Worm (Caenorhabditis elegans): Measurements from ENCODE around the gene F16B3.2.

DNA sequence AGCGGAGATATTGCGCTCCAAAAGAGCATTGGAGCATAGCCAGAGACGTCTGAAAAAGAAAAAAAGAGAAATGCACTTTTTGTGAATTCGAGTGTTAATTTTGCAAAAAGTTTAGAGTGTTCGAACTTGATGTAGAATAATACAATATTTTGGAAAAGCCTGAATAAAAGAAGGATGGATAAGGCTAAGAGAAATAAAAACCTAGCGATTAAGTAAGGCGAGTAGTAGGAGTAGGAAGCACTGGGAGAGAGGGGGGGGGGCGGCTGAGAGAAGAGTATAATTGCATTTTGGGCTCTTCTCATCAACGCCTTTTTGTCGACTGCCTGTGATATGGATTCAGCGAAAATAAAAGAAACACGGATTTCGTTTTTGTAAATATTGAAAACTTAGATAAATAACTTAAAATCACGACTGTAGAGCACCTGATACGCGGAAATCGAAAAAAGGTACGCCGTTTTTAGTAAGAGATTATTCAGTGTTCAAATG is 3.0 kb downstream of the F16B3.2 start, which contains the start of gene F16B3.3:
- TF ChIP-seq jun-1 (tag; optimal IDR thresholded peaks at IDR 0.05) (no peak), nhr-28 (tag; optimal IDR thresholded peaks at IDR 0.05) (no peak), ama-1 (optimal IDR thresholded peaks at IDR 0.05) (no peak), skn-1 (tag; optimal IDR thresholded peaks at IDR 0.05) (no peak), pha-4 (tag; optimal IDR thresholded peaks at IDR 0.05) (no peak), nhr-76 (tag; optimal IDR thresholded peaks at IDR 0.05) (no peak), ceh-9 (tag; optimal IDR thresholded peaks at IDR 0.05) (no peak), lin-39 (tag; optimal IDR thresholded peaks at IDR 0.05) (no peak), nhr-237 (tag; optimal IDR thresholded peaks at IDR 0.05) (no peak), nhr-23 (tag; optimal IDR thresholded peaks at IDR 0.05) (no peak), elt-1 (tag; optimal IDR thresholded peaks at IDR 0.05) (no peak), ceh-82 (tag; optimal IDR thresholded peaks at IDR 0.05) (no peak), nhr-77 (tag; optimal IDR thresholded peaks at IDR 0.05) (no peak), elt-3 (tag; optimal IDR thresholded peaks at IDR 0.05) (no peak)
